Worm (Caenorhabditis elegans): ENCODE results near the gene nspg-3.

DNA sequence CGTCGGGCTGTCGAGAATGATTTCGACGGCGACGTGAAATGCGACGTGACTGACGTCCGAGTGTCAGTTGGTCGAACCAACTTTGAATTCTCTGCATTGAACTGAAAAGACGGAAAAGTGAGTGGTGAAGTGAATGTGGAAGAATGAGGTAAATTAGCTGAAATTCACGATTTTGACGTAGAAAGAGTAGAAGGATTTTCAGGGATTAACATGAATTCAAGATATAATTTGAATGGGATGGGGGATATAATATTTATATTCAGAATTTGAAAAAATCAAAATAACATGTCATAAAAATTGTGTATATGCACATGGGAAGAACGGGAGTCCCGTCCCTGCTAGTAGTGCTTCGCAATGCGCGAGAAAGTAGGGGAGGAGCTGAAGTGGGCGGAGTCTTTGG, 26.6 kb downstream of the nspg-3 start, which contains the start of gene C29H12.6:
- TF ChIP-seq unc-62 (GFP tag; optimal IDR thresholded peaks at IDR 0.05) = no peak
- TF ChIP-seq ama-1 (optimal IDR thresholded peaks at IDR 0.05) = no peak
- TF ChIP-seq ceh-82 (tag; optimal IDR thresholded peaks at IDR 0.05) = no peak
- no peak for TF ChIP-seq alr-1 (tag; optimal IDR thresholded peaks at IDR 0.05)
- no peak for TF ChIP-seq nhr-11 (tag; optimal IDR thresholded peaks at IDR 0.05)
- no peak for TF ChIP-seq ztf-11 (tag; optimal IDR thresholded peaks at IDR 0.05)
- TF ChIP-seq peb-1 (tag; optimal IDR thresholded peaks at IDR 0.05) = no peak
- TF ChIP-seq fos-1 (tag; optimal IDR thresholded peaks at IDR 0.05) = no peak
- TF ChIP-seq nhr-237 (tag; optimal IDR thresholded peaks at IDR 0.05) = no peak
- TF ChIP-seq ztf-4 (tag; optimal IDR thresholded peaks at IDR 0.05) = no peak
